Fruit fly (Drosophila melanogaster) whole organism, embryonic: ENCODE measurements around the gene CG10165.

ENCODE experiments used
- CG11093 ChIP-seq: fragments of 200-800 bp; sonication (Bioruptor generic); IDR thresholded peaks from 3 replicates; pipeline ENCODE4 v1.3.6; 2022; ENCODE audit warnings: missing biosample characterization, missing genetic modification characterization
- CG11560 ChIP-seq: fragments of 200-800 bp; sonication (Bioruptor generic); IDR thresholded peaks from 3 replicates; pipeline ENCODE4 v1.3.6; 2022; ENCODE audit warnings: missing biosample characterization, missing genetic modification characterization
- CG11695 ChIP-seq: fragments of 200-800 bp; sonication (Bioruptor generic); IDR thresholded peaks from 3 replicates; pipeline ENCODE4 v1.3.6; 2022; ENCODE audit warnings: missing biosample characterization, missing genetic modification characterization
- CG12659 ChIP-seq: fragments of 200-800 bp; sonication (Bioruptor generic); optimal IDR thresholded peaks from 3 replicates; lab custom pipeline; 2017; ENCODE audit warnings: mild to moderate bottlenecking, missing biosample characterization, missing genetic modification reagents, missing genetic modification characterization
- CG12744 ChIP-seq: fragments of 200-800 bp; sonication (Bioruptor generic); optimal IDR thresholded peaks from 2 replicates; lab custom pipeline; 2016; ENCODE audit warnings: missing biosample characterization, missing genetic modification characterization
- CG14860 ChIP-seq: fragments of 200-800 bp; sonication (Bioruptor generic); IDR thresholded peaks from 3 replicates; pipeline ENCODE4 v1.3.6; 2022; ENCODE audit warnings: missing biosample characterization, missing genetic modification characterization; ENCODE audit not compliant: partially characterized antibody
- CG15601 ChIP-seq: fragments of 200-800 bp; sonication (Bioruptor generic); optimal IDR thresholded peaks from 3 replicates; lab custom pipeline; 2019; ENCODE audit warnings: missing biosample characterization, mild to moderate bottlenecking, missing genetic modification characterization, moderate library complexity
- CG16813 ChIP-seq: fragments of 200-800 bp; sonication (Bioruptor generic); IDR thresholded peaks from 3 replicates; pipeline ENCODE4 v1.3.6; 2022; ENCODE audit warnings: missing biosample characterization, missing genetic modification characterization; ENCODE audit not compliant: partially characterized antibody
- CG17568 ChIP-seq: fragments of 200-800 bp; sonication (Bioruptor generic); optimal IDR thresholded peaks from 2 replicates; lab custom pipeline; 2018; ENCODE audit warnings: missing biosample characterization, mild to moderate bottlenecking, missing genetic modification characterization, moderate library complexity
- CG18476 ChIP-seq: fragments of 200-800 bp; sonication (Bioruptor generic); optimal IDR thresholded peaks from 2 replicates; lab custom pipeline; 2016; ENCODE audit warnings: missing biosample characterization, mild to moderate bottlenecking, missing genetic modification characterization
- CG31365 ChIP-seq: fragments of 200-800 bp; sonication (Bioruptor generic); optimal IDR thresholded peaks from 2 replicates; lab custom pipeline; 2018; ENCODE audit warnings: missing biosample characterization, mild to moderate bottlenecking, missing genetic modification characterization
- CG34224 ChIP-seq: fragments of 200-800 bp; sonication (Bioruptor generic); IDR thresholded peaks from 3 replicates; pipeline ENCODE4 v1.3.6; 2022; ENCODE audit warnings: missing biosample characterization, missing genetic modification characterization; ENCODE audit not compliant: partially characterized antibody
- CG4328 ChIP-seq: fragments of 200-800 bp; sonication (Bioruptor generic); optimal IDR thresholded peaks from 3 replicates; lab custom pipeline; 2017; ENCODE audit warnings: missing biosample characterization, missing genetic modification reagents, missing genetic modification characterization
- CG4854 ChIP-seq: fragments of 200-800 bp; sonication (Bioruptor generic); optimal IDR thresholded peaks from 2 replicates; lab custom pipeline; 2016; ENCODE audit warnings: missing biosample characterization, missing genetic modification characterization, inconsistent platforms
- CG5245 ChIP-seq: fragments of 200-800 bp; sonication (Bioruptor generic); optimal IDR thresholded peaks from 3 replicates; lab custom pipeline; 2016; ENCODE audit warnings: missing biosample characterization, missing genetic modification characterization
- CG9215 ChIP-seq: fragments of 200-800 bp; sonication (Bioruptor generic); IDR thresholded peaks from 2 replicates; pipeline ENCODE4 v1.3.6; 2022; ENCODE audit warnings: missing biosample characterization, missing genetic modification characterization
- Dbx ChIP-seq: fragments of 200-800 bp; sonication (Bioruptor generic); IDR thresholded peaks from 3 replicates; pipeline ENCODE4 v1.3.6; 2022; ENCODE audit warnings: missing biosample characterization, missing genetic modification characterization
- Dp ChIP-seq: fragments of 200-800 bp; sonication (Bioruptor generic); optimal IDR thresholded peaks from 2 replicates; lab custom pipeline; 2018; ENCODE audit warnings: missing biosample characterization, mild to moderate bottlenecking, missing genetic modification characterization, moderate library complexity
- Eip74EF ChIP-seq, 2 experiments: fragments of 200-800 bp in 1 of 2; fragments of >200 bp in 1 of 2; sonication (Bioruptor generic) in 1 of 2; optimal IDR thresholded peaks; 2 replicates each; lab custom pipeline; 2017 to 2019; ENCODE audit warnings: missing biosample characterization in 2 of 2, missing genetic modification characterization in 2 of 2, mild to moderate bottlenecking in 1 of 2, moderate library complexity in 1 of 2
- Fer2 ChIP-seq: fragments of 200-800 bp; sonication (Bioruptor generic); optimal IDR thresholded peaks from 2 replicates; lab custom pipeline; 2018; ENCODE audit warnings: missing biosample characterization, mild to moderate bottlenecking, missing genetic modification characterization, moderate library complexity
- Hr51 ChIP-seq, 2 experiments: fragments of 200-800 bp; sonication (Bioruptor generic); optimal IDR thresholded peaks; 2 replicates in 1 of 2; 3 replicates in 1 of 2; lab custom pipeline; 2016 to 2018; ENCODE audit warnings: missing biosample characterization in 2 of 2, missing genetic modification characterization in 2 of 2, mild to moderate bottlenecking in 1 of 2, moderate library complexity in 1 of 2
- Jarid2 ChIP-seq: fragments of 200-800 bp; sonication (Bioruptor generic); optimal IDR thresholded peaks from 3 replicates; lab custom pipeline; 2017; ENCODE audit warnings: mild to moderate bottlenecking, missing biosample characterization, missing genetic modification reagents, missing genetic modification characterization
- Lhr ChIP-seq: fragments of 200-800 bp; sonication (Bioruptor generic); optimal IDR thresholded peaks from 3 replicates; lab custom pipeline; 2017; ENCODE audit warnings: mild to moderate bottlenecking, missing biosample characterization, missing genetic modification reagents, missing genetic modification characterization
- Lim3 ChIP-seq: fragments of 200-800 bp; sonication (Bioruptor generic); IDR thresholded peaks from 2 replicates; pipeline ENCODE4 v1.3.6; 2022; ENCODE audit warnings: missing biosample characterization, missing genetic modification characterization
- Taf1 ChIP-seq: fragments of 200-800 bp; sonication (Bioruptor generic); IDR thresholded peaks from 2 replicates; pipeline ENCODE4 v1.3.6; 2022; ENCODE audit warnings: missing biosample characterization, missing genetic modification characterization
- ac ChIP-seq: fragments of 200-800 bp; sonication (Bioruptor generic); optimal IDR thresholded peaks from 3 replicates; lab custom pipeline; 2017; ENCODE audit warnings: missing biosample characterization, mild to moderate bottlenecking, missing genetic modification characterization
- bowl ChIP-seq: fragments of 200-800 bp; sonication (Bioruptor generic); IDR thresholded peaks from 2 replicates; pipeline ENCODE4 v1.3.6; 2022; ENCODE audit warnings: missing biosample characterization, missing genetic modification characterization
- chinmo ChIP-seq: fragments of 200-800 bp; sonication (Bioruptor generic); IDR thresholded peaks from 4 replicates; pipeline ENCODE4 v1.3.6; 2022; ENCODE audit warnings: missing biosample characterization, missing genetic modification characterization; ENCODE audit not compliant: partially characterized antibody
- dati ChIP-seq: fragments of 200-800 bp; sonication (Bioruptor generic); IDR thresholded peaks from 2 replicates; pipeline ENCODE4 v1.3.6; 2022; ENCODE audit warnings: missing biosample characterization, missing genetic modification characterization
- esg ChIP-seq: fragments of 200-800 bp; sonication (Bioruptor generic); conservative IDR thresholded peaks from 2 replicates; pipeline ENCODE4 v1.3.6; 2022; ENCODE audit warnings: missing biosample characterization, missing genetic modification characterization
- gce ChIP-seq: fragments of 200-800 bp; sonication (Bioruptor generic); IDR thresholded peaks from 3 replicates; pipeline ENCODE4 v1.3.6; 2022; ENCODE audit warnings: missing biosample characterization, missing genetic modification characterization
- grau ChIP-seq: fragments of 200-800 bp; optimal IDR thresholded peaks from 3 replicates; lab custom pipeline; 2019; ENCODE audit warnings: missing biosample characterization, mild to moderate bottlenecking, missing genetic modification characterization, moderate library complexity
- gsb-n ChIP-seq: fragments of 200-800 bp; sonication (Bioruptor generic); optimal IDR thresholded peaks from 3 replicates; lab custom pipeline; 2018; ENCODE audit warnings: missing biosample characterization, mild to moderate bottlenecking, missing genetic modification characterization
- her ChIP-seq: fragments of 200-800 bp; sonication (Bioruptor generic); optimal IDR thresholded peaks from 2 replicates; lab custom pipeline; 2016; ENCODE audit warnings: missing biosample characterization, missing genetic modification characterization
- klu ChIP-seq: fragments of 200-800 bp; sonication (Bioruptor generic); IDR thresholded peaks from 2 replicates; pipeline ENCODE4 v1.3.6; 2022; ENCODE audit warnings: missing biosample characterization, missing genetic modification characterization
- knrl ChIP-seq: fragments of 200-800 bp; sonication (Bioruptor generic); IDR thresholded peaks from 3 replicates; pipeline ENCODE4 v1.3.6; 2022; ENCODE audit warnings: missing biosample characterization, missing genetic modification characterization; ENCODE audit not compliant: partially characterized antibody
- lmd ChIP-seq: fragments of 200-800 bp; sonication (Bioruptor generic); IDR thresholded peaks from 2 replicates; pipeline ENCODE4 v1.3.6; 2022; ENCODE audit warnings: missing biosample characterization, missing genetic modification characterization
- nau ChIP-seq: fragments of 200-800 bp; sonication (Bioruptor generic); optimal IDR thresholded peaks from 3 replicates; lab custom pipeline; 2017; ENCODE audit warnings: missing biosample characterization, mild to moderate bottlenecking, missing genetic modification characterization, missing genetic modification reagents
- nmo ChIP-seq: fragments of 200-800 bp; sonication (Bioruptor generic); optimal IDR thresholded peaks from 2 replicates; lab custom pipeline; 2018; ENCODE audit warnings: missing biosample characterization, mild to moderate bottlenecking, missing genetic modification characterization, moderate library complexity
- nom ChIP-seq: fragments of 200-800 bp; sonication (Bioruptor generic); optimal IDR thresholded peaks from 2 replicates; lab custom pipeline; 2017; ENCODE audit warnings: missing biosample characterization, missing genetic modification characterization, mild to moderate bottlenecking, moderate library complexity, missing genetic modification reagents
- pros ChIP-seq: fragments of 200-800 bp; sonication (Bioruptor generic); optimal IDR thresholded peaks from 3 replicates; lab custom pipeline; 2019; ENCODE audit warnings: missing biosample characterization, mild to moderate bottlenecking, missing genetic modification characterization, moderate library complexity
- ranshi ChIP-seq: fragments of 200-800 bp; sonication (Bioruptor generic); IDR thresholded peaks from 2 replicates; pipeline ENCODE4 v1.3.6; 2022; ENCODE audit warnings: missing biosample characterization, missing genetic modification characterization
- scrt ChIP-seq: fragments of 200-800 bp; sonication (Bioruptor generic); optimal IDR thresholded peaks from 2 replicates; lab custom pipeline; 2018; ENCODE audit warnings: missing biosample characterization, mild to moderate bottlenecking, missing genetic modification characterization, moderate library complexity
- sens ChIP-seq: fragments of 200-800 bp; sonication (Bioruptor generic); peaks from one replicate; lab custom pipeline; 2016; ENCODE audit warnings: missing biosample characterization, missing genetic modification characterization
- so ChIP-seq: fragments of 200-800 bp; sonication (Bioruptor generic); IDR thresholded peaks from 3 replicates; pipeline ENCODE4 v1.3.6; 2022; ENCODE audit warnings: missing biosample characterization, missing genetic modification characterization
- ssp ChIP-seq: fragments of 200-800 bp; sonication (Bioruptor generic); IDR thresholded peaks from 2 replicates; pipeline ENCODE4 v1.3.6; 2022; ENCODE audit warnings: missing biosample characterization, missing genetic modification characterization
- ttk ChIP-seq: fragments of 200-800 bp; sonication (Bioruptor generic); IDR thresholded peaks from 2 replicates; pipeline ENCODE4 v2.1.2; 2022; ENCODE audit warnings: missing biosample characterization, missing genetic modification characterization
- twi ChIP-seq: fragments of 200-800 bp; optimal IDR thresholded peaks from 2 replicates; lab custom pipeline; 2019; ENCODE audit warnings: missing biosample characterization, mild to moderate bottlenecking, missing genetic modification characterization, moderate library complexity
- vfl ChIP-seq: fragments of 200-800 bp; sonication (Bioruptor generic); optimal IDR thresholded peaks from 2 replicates; lab custom pipeline; 2016; ENCODE audit warnings: missing biosample characterization, missing genetic modification characterization
- zfh1 ChIP-seq: fragments of 200-800 bp; sonication (Bioruptor generic); IDR thresholded peaks from 3 replicates; pipeline ENCODE4 v1.3.6; 2022; ENCODE audit warnings: missing biosample characterization, missing genetic modification characterization

Gene CG10165

DNA sequence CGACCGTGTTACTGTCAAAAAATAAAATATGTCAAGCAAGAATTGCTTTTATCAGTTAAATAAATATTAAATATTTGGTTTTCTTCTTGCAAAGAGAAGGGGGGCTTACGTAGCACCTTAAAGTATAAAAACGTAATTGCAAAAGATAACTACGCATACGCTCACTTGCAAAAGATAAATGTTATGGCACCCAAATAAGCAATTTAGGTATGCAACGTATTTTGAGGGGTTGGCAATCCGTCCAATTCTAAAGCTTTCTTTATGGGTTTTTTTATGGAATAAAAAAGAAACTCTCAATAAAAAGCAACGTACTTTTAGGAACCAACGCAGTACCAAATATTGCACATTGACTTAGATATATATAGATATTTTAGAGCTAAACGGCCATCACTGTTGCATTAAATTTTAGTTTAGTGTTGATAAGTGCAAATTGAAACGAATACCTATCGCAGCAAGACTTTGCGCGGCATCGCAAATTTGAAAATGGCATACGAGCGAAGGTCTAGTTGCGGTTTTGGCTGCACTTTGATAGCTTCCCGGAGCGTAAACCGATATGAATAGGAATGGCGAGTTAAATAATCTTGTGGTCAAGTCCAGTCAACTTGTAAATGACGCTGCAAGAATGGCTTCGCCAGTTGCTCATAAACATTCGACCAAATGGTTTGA is 35.3 kb upstream of the CG10165 start, which contains the start of gene CG13077 (continued):
- TF ChIP-seq Fer2 (no peak), CG15601 (tag; lab: Kevin White, UChicago) (no peak), CG12659 (GFP tag; lab: Kevin White, UChicago) (no peak), CG11093 (GFP tag; lab: Robert Waterston, UW) (no peak), pros (no peak), ssp (no peak), zfh1 (no peak), CG16813 (GFP tag; lab: Robert Waterston, UW) (no peak), dati (no peak), sens (GFP tag; lab: Kevin White, UChicago) (peak; percentile 62), her (GFP tag; lab: Kevin White, UChicago) (no peak), scrt (GFP tag; lab: Kevin White, UChicago) (no peak), CG34224 (GFP tag; lab: Robert Waterston, UW) (peak; percentile 48; the same call in 1 of the 3 replicates), CG11560 (tag; lab: Robert Waterston, UW) (no peak), ac (GFP tag; lab: Kevin White, UChicago) (no peak), bowl (GFP tag; lab: Robert Waterston, UW) (no peak), knrl (GFP tag; lab: Robert Waterston, UW) (no peak), esg (GFP tag; lab: Robert Waterston, UW) (no peak), so (GFP tag; lab: Robert Waterston, UW) (no peak), CG11695 (no peak), ranshi (GFP tag; lab: Robert Waterston, UW) (no peak), Hr51 (GFP tag; optimal IDR thresholded peaks at IDR 0.05; lab: Kevin White, UChicago) (no peak), nau (GFP tag; lab: Kevin White, UChicago) (no peak), CG4328 (GFP tag; lab: Kevin White, UChicago) (no peak), ttk (GFP tag; lab: Robert Waterston, UW) (no peak), vfl (GFP tag; lab: Kevin White, UChicago) (no peak), CG17568 (GFP tag; lab: Kevin White, UChicago) (peak; percentile 11), grau (tag; lab: Kevin White, UChicago) (no peak), CG9215 (GFP tag; lab: Robert Waterston, UW) (no peak), gsb-n (tag; lab: Kevin White, UChicago) (no peak), Lhr (GFP tag; lab: Kevin White, UChicago) (peak; percentile 13), chinmo (GFP tag; lab: Robert Waterston, UW) (0 out of 4 replicates have a peak, but pooled peaks have one; percentile 63), gce (no peak), CG31365 (tag; lab: Kevin White, UChicago) (no peak), Dp (GFP tag; lab: Kevin White, UChicago) (peak; percentile 71), Taf1 (no peak), Jarid2 (GFP tag; lab: Kevin White, UChicago) (no peak), CG12744 (no peak), twi (tag; lab: Kevin White, UChicago) (no peak), Dbx (GFP tag; lab: Robert Waterston, UW) (no peak), CG14860 (GFP tag; lab: Robert Waterston, UW) (0 out of 3 replicates have a peak, but pooled peaks have one; percentile 46), Lim3 (GFP tag; lab: Robert Waterston, UW) (no peak), Eip74EF (GFP tag; optimal IDR thresholded peaks at IDR 0.05; lab: Kevin White, UChicago) (no peak), nom (no peak), lmd (no peak), nmo (peak; percentile 7), CG5245 (GFP tag; lab: Kevin White, UChicago) (no peak), CG4854 (no peak), klu (GFP tag; lab: Robert Waterston, UW) (no peak), CG18476 (GFP tag; lab: Kevin White, UChicago) (no peak)
